Fruit fly (Drosophila melanogaster): ENCODE data around the gene CG31465.

Gene CG31465

DNA sequence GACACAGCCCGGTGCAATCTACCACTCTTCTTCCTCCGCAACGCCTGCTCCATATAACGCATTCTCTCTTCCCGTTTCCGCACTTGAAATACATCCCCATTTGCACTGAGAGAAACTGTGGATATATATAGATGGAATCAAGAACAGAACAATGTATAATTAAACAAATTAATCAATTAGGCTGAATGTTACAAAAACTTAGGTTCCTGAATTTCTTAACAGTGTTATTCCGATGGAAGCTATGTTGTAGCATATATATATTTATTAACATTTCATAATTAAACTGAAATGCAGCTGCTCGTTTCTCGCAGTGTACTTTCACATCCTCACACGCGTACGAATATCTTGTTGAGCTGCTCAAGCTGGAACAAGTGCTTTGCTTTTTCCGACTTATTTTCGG is 21.1 kb upstream of the CG31465 start (continued):
- peak; percentile 68 for TF ChIP-seq CG32264 (GFP tag; optimal IDR thresholded peaks at IDR 0.05)
- no peak for TF ChIP-seq Hr78 (GFP tag; optimal IDR thresholded peaks at IDR 0.05)
- TF ChIP-seq psq (GFP tag; optimal IDR thresholded peaks at IDR 0.05), result peak; percentile 94
- TF ChIP-seq dl (GFP tag; optimal IDR thresholded peaks at IDR 0.05; ENCODE audit: insufficient read depth in 1 of 2, partially characterized antibody in 2 of 2), result no peak
- TF ChIP-seq Abd-B (GFP tag; optimal IDR thresholded peaks at IDR 0.05), result no peak
- peak; percentile 76 for TF ChIP-seq dsf (GFP tag; optimal IDR thresholded peaks at IDR 0.05; ENCODE audit: borderline replicate concordance)
- peak; percentile 1 for TF ChIP-seq GATAd (GFP tag; optimal IDR thresholded peaks at IDR 0.05)
- peak; percentile 85 for TF ChIP-seq brk (GFP tag; optimal IDR thresholded peaks at IDR 0.05)
- no peak for TF ChIP-seq Myc (optimal IDR thresholded peaks at IDR 0.05)
- TF ChIP-seq pan (optimal IDR thresholded peaks at IDR 0.05), result no peak
- TF ChIP-seq foxo (GFP tag; optimal IDR thresholded peaks at IDR 0.05), result peak in 1 of 2 experiments; percentile 96

dm6 chr3R:21862137-21862850 is 18.3 kb upstream of the CG31465 start:
- TF ChIP-seq Sp1 (GFP tag; optimal IDR thresholded peaks at IDR 0.05) (no peak), Hr83 (GFP tag; optimal IDR thresholded peaks at IDR 0.05; ENCODE audit: poor library complexity, severe bottlenecking) (no peak), Myc (optimal IDR thresholded peaks at IDR 0.05) (no peak), ey (GFP tag; optimal IDR thresholded peaks at IDR 0.05) (no peak), Vsx2 (GFP tag; optimal IDR thresholded peaks at IDR 0.05; ENCODE audit: partially characterized antibody) (no peak), Dif (GFP tag; optimal IDR thresholded peaks at IDR 0.05; ENCODE audit: partially characterized antibody) (no peak), OdsH (GFP tag; optimal IDR thresholded peaks at IDR 0.05) (no peak), CG9705 (GFP tag; optimal IDR thresholded peaks at IDR 0.05) (no peak), jim (GFP tag; optimal IDR thresholded peaks at IDR 0.05) (no peak), HLH106 (tag; optimal IDR thresholded peaks at IDR 0.05) (no peak), foxo (GFP tag; optimal IDR thresholded peaks at IDR 0.05) (no peak), usp (GFP tag; optimal IDR thresholded peaks at IDR 0.05) (no peak), fru (GFP tag; optimal IDR thresholded peaks at IDR 0.05) (no peak), Dfd (GFP tag; optimal IDR thresholded peaks at IDR 0.05) (no peak), Hr78 (GFP tag; optimal IDR thresholded peaks at IDR 0.05) (no peak), GATAd (GFP tag; optimal IDR thresholded peaks at IDR 0.05) (no peak)

- TF ChIP-seq Mio (GFP tag; optimal IDR thresholded peaks at IDR 0.05) (no peak), Jra (GFP tag; optimal IDR thresholded peaks at IDR 0.05) (no peak), Dfd (GFP tag; optimal IDR thresholded peaks at IDR 0.05) (no peak), CG9705 (GFP tag; optimal IDR thresholded peaks at IDR 0.05) (no peak), sv (GFP tag; optimal IDR thresholded peaks at IDR 0.05) (no peak), dl (GFP tag; optimal IDR thresholded peaks at IDR 0.05; ENCODE audit: insufficient read depth in 1 of 2, partially characterized antibody in 2 of 2) (no peak), CrebA (GFP tag; optimal IDR thresholded peaks at IDR 0.05; ENCODE audit: borderline replicate concordance) (no peak), N (GFP tag; optimal IDR thresholded peaks at IDR 0.05) (no peak), lola (GFP tag; optimal IDR thresholded peaks at IDR 0.05) (no peak), pan (optimal IDR thresholded peaks at IDR 0.05) (no peak), h (GFP tag; optimal IDR thresholded peaks at IDR 0.05) (no peak), Dif (GFP tag; optimal IDR thresholded peaks at IDR 0.05; ENCODE audit: partially characterized antibody) (no peak)
Observed at dm6 chr3R:21862868-21863267, 17.7 kb upstream of the CG31465 start.

dm6 chr3R:21863817-21864384 is 16.7 kb upstream of the CG31465 start:
- TF ChIP-seq Rel (GFP tag; optimal IDR thresholded peaks at IDR 0.05) (no peak), Rel (tag; optimal IDR thresholded peaks at IDR 0.05) (peak; percentile 12), rgr (GFP tag; optimal IDR thresholded peaks at IDR 0.05) (no peak)
